Worm (Caenorhabditis elegans) whole organism, young adult: Measurements from ENCODE around the gene F56D6.14.
"Not testable (repeated sequence)": the region's sequence is repeated elsewhere in the genome, so short reads cannot be mapped to it uniquely, and the experiment has no call there.

Experiments used
- D2030.7 ChIP-seq: fragments of 200-800 bp; sonication (Bioruptor generic); IDR thresholded peaks from 2 replicates; pipeline ENCODE4 v1.3.6; 2022; ENCODE audit warnings: missing genetic modification reagents, missing genetic modification characterization, missing compliant biosample characterization
- F57C9.4 ChIP-seq: sonication (generic microtip); optimal IDR thresholded peaks from 2 replicates; lab custom pipeline; 2017; ENCODE audit warnings: mild to moderate bottlenecking, missing genetic modification characterization, missing compliant biosample characterization
- T07F8.4 ChIP-seq: sonication (generic microtip); optimal IDR thresholded peaks from 2 replicates; lab custom pipeline; 2016; ENCODE audit warnings: mild to moderate bottlenecking, missing genetic modification characterization, moderate library complexity, missing compliant biosample characterization
- dox-1 ChIP-seq: fragments of 200-800 bp; sonication (Bioruptor generic); IDR thresholded peaks from 2 replicates; pipeline ENCODE4 v1.3.6; 2022; ENCODE audit warnings: missing genetic modification reagents, missing genetic modification characterization, missing compliant biosample characterization
- egrh-3 ChIP-seq: fragments of 200-800 bp; sonication (Bioruptor generic); IDR thresholded peaks from 2 replicates; pipeline ENCODE4 v1.3.6; 2022; ENCODE audit warnings: missing genetic modification reagents, missing genetic modification characterization, missing compliant biosample characterization
- ekl-4 ChIP-seq: fragments of 200-800 bp; sonication (Bioruptor generic); IDR thresholded peaks from 2 replicates; pipeline ENCODE4 v1.3.6; 2022; ENCODE audit warnings: missing genetic modification reagents, missing genetic modification characterization, missing compliant biosample characterization
- ets-4 ChIP-seq: fragments of 200-800 bp; sonication (Bioruptor generic); optimal IDR thresholded peaks from 2 replicates; lab custom pipeline; 2018; ENCODE audit warnings: mild to moderate bottlenecking, missing genetic modification characterization, missing compliant biosample characterization
- fkh-3 ChIP-seq: sonication (generic microtip); optimal IDR thresholded peaks from 2 replicates; lab custom pipeline; 2016; ENCODE audit warnings: mild to moderate bottlenecking, missing genetic modification characterization, missing compliant biosample characterization
- him-1 ChIP-seq: sonication (generic microtip); optimal IDR thresholded peaks from 2 replicates; lab custom pipeline; 2016; ENCODE audit warnings: missing genotype, missing genetic modification reagents, missing genetic modification characterization, missing compliant biosample characterization
- hlh-12 ChIP-seq: sonication (generic microtip); optimal IDR thresholded peaks from 2 replicates; lab custom pipeline; 2016; ENCODE audit warnings: missing genetic modification characterization, missing compliant biosample characterization
- hmg-1.2 ChIP-seq: fragments of 200-800 bp; sonication (Bioruptor generic); IDR thresholded peaks from 2 replicates; pipeline ENCODE4 v1.3.6; 2022; ENCODE audit warnings: missing genetic modification reagents, missing genetic modification characterization, missing compliant biosample characterization
- let-607 ChIP-seq, 2 experiments: fragments of 200-800 bp in 1 of 2; sonication (Bioruptor generic) in 1 of 2; sonication (generic microtip) in 1 of 2; optimal IDR thresholded peaks; 2 replicates each; lab custom pipeline; 2016 to 2018; ENCODE audit warnings: mild to moderate bottlenecking in 2 of 2, missing compliant biosample characterization in 2 of 2, missing genetic modification characterization in 2 of 2, moderate library complexity in 2 of 2, missing genotype in 1 of 2
- lin-54 ChIP-seq: fragments of 200-800 bp; sonication (Bioruptor generic); optimal IDR thresholded peaks from 2 replicates; lab custom pipeline; 2018; ENCODE audit warnings: mild to moderate bottlenecking, missing genetic modification characterization, missing compliant biosample characterization
- madf-3 ChIP-seq: fragments of 200-800 bp; sonication (Bioruptor generic); IDR thresholded peaks from 2 replicates; pipeline ENCODE4 v1.3.6; 2022; ENCODE audit warnings: missing genetic modification reagents, missing genetic modification characterization, missing compliant biosample characterization
- mes-4 ChIP-seq: sonication (generic microtip); optimal IDR thresholded peaks from 2 replicates; lab custom pipeline; 2016; ENCODE audit warnings: missing genotype, missing genetic modification characterization, missing compliant biosample characterization
- nhr-80 ChIP-seq: sonication (generic microtip); optimal IDR thresholded peaks from 2 replicates; lab custom pipeline; 2016; ENCODE audit warnings: missing genetic modification characterization, missing compliant biosample characterization
- nhr-90 ChIP-seq: sonication (generic microtip); optimal IDR thresholded peaks from 2 replicates; lab custom pipeline; 2016; ENCODE audit warnings: missing genotype, mild to moderate bottlenecking, missing genetic modification characterization, missing compliant biosample characterization
- rcor-1 ChIP-seq: fragments of 200-800 bp; sonication (Bioruptor generic); IDR thresholded peaks from 2 replicates; pipeline ENCODE4 v1.3.6; 2022; ENCODE audit warnings: missing genetic modification reagents, missing genetic modification characterization, missing compliant biosample characterization
- rec-8 ChIP-seq, 2 experiments: sonication (generic microtip); optimal IDR thresholded peaks; 2 replicates each; lab custom pipeline; 2016; ENCODE audit warnings: mild to moderate bottlenecking in 2 of 2, missing genetic modification characterization in 2 of 2, missing genetic modification reagents in 2 of 2, missing genotype in 2 of 2, missing biosample characterization in 1 of 2, missing compliant biosample characterization in 1 of 2, moderate library complexity in 1 of 2
- snpc-1.1 ChIP-seq: sonication (generic microtip); optimal IDR thresholded peaks from 2 replicates; lab custom pipeline; 2017; ENCODE audit warnings: missing genetic modification characterization, mild to moderate bottlenecking, missing compliant biosample characterization, antibody characterized with exemption, moderate library complexity, missing genotype, missing genetic modification reagents; ENCODE audit not compliant: insufficient read depth
- snpc-1.3 ChIP-seq: sonication (generic microtip); optimal IDR thresholded peaks from 2 replicates; lab custom pipeline; 2017; ENCODE audit warnings: missing genetic modification characterization, mild to moderate bottlenecking, missing compliant biosample characterization, antibody characterized with exemption, moderate library complexity, missing genotype, missing genetic modification reagents; ENCODE audit not compliant: insufficient read depth
- snpc-4 ChIP-seq, 5 experiments: fragments of 150-350 bp in 1 of 5; sonication (generic microtip) in 4 of 5; optimal IDR thresholded peaks; 2 replicates each; lab custom pipeline; 2014 to 2018; ENCODE audit warnings: missing genetic modification characterization in 5 of 5, missing biosample characterization in 3 of 5, antibody characterized with exemption in 2 of 5, mild to moderate bottlenecking in 2 of 5, missing compliant biosample characterization in 2 of 5, missing genotype in 2 of 5, moderate library complexity in 2 of 5, missing genetic modification reagents in 1 of 5
- tbp1 ChIP-seq: fragments of 200-800 bp; sonication (Bioruptor generic); optimal IDR thresholded peaks from 2 replicates; lab custom pipeline; 2018; ENCODE audit warnings: mild to moderate bottlenecking, missing genetic modification characterization, missing compliant biosample characterization
- tlf-1 ChIP-seq: fragments of 200-800 bp; sonication (Bioruptor generic); optimal IDR thresholded peaks from 2 replicates; lab custom pipeline; 2018; ENCODE audit warnings: mild to moderate bottlenecking, missing genetic modification characterization, missing compliant biosample characterization
- unc-130 ChIP-seq: sonication (generic microtip); optimal IDR thresholded peaks from 2 replicates; lab custom pipeline; 2016; ENCODE audit warnings: missing genetic modification reagents, missing genetic modification characterization, missing compliant biosample characterization
- zfh-2 ChIP-seq: fragments of 200-800 bp; sonication (Bioruptor generic); conservative IDR thresholded peaks from 2 replicates; pipeline ENCODE4 v1.3.6; 2022; ENCODE audit warnings: missing genetic modification reagents, missing genetic modification characterization, missing compliant biosample characterization
- ztf-28 ChIP-seq: fragments of 200-800 bp; sonication (Bioruptor generic); IDR thresholded peaks from 2 replicates; pipeline ENCODE4 v1.3.6; 2022; ENCODE audit warnings: missing genetic modification reagents, missing genetic modification characterization, missing compliant biosample characterization

The F56D6.14 gene

ce11 chrIV:3947377-3947956, 30.0 kb downstream of the F56D6.14 start:
- TF ChIP-seq dox-1 (GFP tag; lab: Robert Waterston, UW) (peak; percentile 7; the same call in 1 of the 2 replicates), zfh-2 (peak; percentile 86), egrh-3 (GFP tag; lab: Robert Waterston, UW) (peak; percentile 74; the same call in 1 of the 2 replicates), snpc-4 (tag; optimal IDR thresholded peaks at IDR 0.05; lab: Kevin White, UChicago) (peak in 1 of 4 experiments; percentile 81), ztf-28 (0 out of 2 replicates have a peak, but pooled peaks have one; percentile 33), hmg-1.2 (peak; percentile 37)
- not testable (repeated sequence) for TF ChIP-seq snpc-4 (GFP tag; optimal IDR thresholded peaks at IDR 0.05; lab: Kevin White, UChicago)

- TF ChIP-seq snpc-1.1 (tag; lab: Kevin White, UChicago) (no peak), egrh-3 (GFP tag; lab: Robert Waterston, UW) (no peak), rcor-1 (GFP tag; lab: Robert Waterston, UW) (no peak), dox-1 (GFP tag; lab: Robert Waterston, UW) (no peak), hmg-1.2 (no peak)
- TF ChIP-seq, all 124 proteins: peak for 0
These were observed 38.6 kb downstream of the F56D6.14 start, which contains the start of gene clec-73 for ce11 chrIV:3956095-3956494. Gene clec-73, minus strand, starts transcription at chrIV:3956195.

- no peak for TF ChIP-seq tbp1
- TF ChIP-seq rec-8 (tag; optimal IDR thresholded peaks at IDR 0.05; lab: Kevin White, UChicago), result no peak
- no peak for TF ChIP-seq let-607 (tag; optimal IDR thresholded peaks at IDR 0.05; lab: Kevin White, UChicago)
- TF ChIP-seq snpc-1.3 (tag; lab: Kevin White, UChicago), result no peak
- no peak for TF ChIP-seq snpc-1.1 (tag; lab: Kevin White, UChicago)
- no peak for TF ChIP-seq fkh-3 (tag; lab: Kevin White, UChicago)
- no peak for TF ChIP-seq lin-54
These were observed 39.2 kb downstream of the F56D6.14 start, which contains the start of gene clec-74 for ce11 chrIV:3956705-3957104. Gene clec-74, plus strand, starts transcription at chrIV:3957005.

ce11 chrIV:3960396-3960795, 42.9 kb downstream of the F56D6.14 start, which contains the start of gene clec-75:
Gene clec-75, plus strand, starts transcription at chrIV:3960734.
- TF ChIP-seq ets-4 (no peak), snpc-4 (GFP tag; optimal IDR thresholded peaks at IDR 0.05; lab: Kevin White, UChicago) (no peak), snpc-4 (tag; optimal IDR thresholded peaks at IDR 0.05; lab: Kevin White, UChicago) (no peak), ekl-4 (no peak), nhr-80 (peak; percentile 36)
- TF ChIP-seq, all 124 proteins: peak for 1

ce11 chrIV:3962584-3962983, 45.1 kb downstream of the F56D6.14 start, which contains the start of gene Y46C8AM.1:
Gene Y46C8AM.1, plus strand, starts transcription at chrIV:3962884.
- no peak for TF ChIP-seq madf-3 (GFP tag; lab: Robert Waterston, UW)
- no peak for TF ChIP-seq him-1 (tag; lab: Kevin White, UChicago)
- TF ChIP-seq unc-130 (GFP tag; lab: Kevin White, UChicago), result no peak
- no peak for TF ChIP-seq dox-1 (GFP tag; lab: Robert Waterston, UW)
- no peak for TF ChIP-seq nhr-90 (tag; lab: Kevin White, UChicago)
- no peak for TF ChIP-seq tlf-1 (GFP tag; lab: Kevin White, UChicago)
- no peak for TF ChIP-seq mes-4 (tag; lab: Kevin White, UChicago)
- no peak for TF ChIP-seq F57C9.4 (tag; lab: Kevin White, UChicago)
- TF ChIP-seq hlh-12 (tag; lab: Kevin White, UChicago), result no peak

- TF ChIP-seq D2030.7 (GFP tag; lab: Robert Waterston, UW) (no peak), T07F8.4 (no peak), nhr-80 (peak; percentile 13), fkh-3 (tag; lab: Kevin White, UChicago) (no peak)
These were observed 46.0 kb downstream of the F56D6.14 start for ce11 chrIV:3963498-3963897.
